Worm (Caenorhabditis elegans) whole organism, L4 larva: ENCODE results near the gene nhr-109.

ENCODE experiments used
- D1046.2 ChIP-seq: fragments of 200-800 bp; sonication (Bioruptor generic); IDR thresholded peaks from 2 replicates; pipeline ENCODE4 v1.3.6; 2022; ENCODE audit warnings: missing genetic modification characterization, missing compliant biosample characterization
- F37D6.2 ChIP-seq: sonication (generic microtip); optimal IDR thresholded peaks from 2 replicates; lab custom pipeline; 2016; ENCODE audit warnings: mild to moderate bottlenecking, missing genetic modification characterization, missing compliant biosample characterization
- F44E2.7 ChIP-seq: fragments of 200-800 bp; sonication (Bioruptor generic); IDR thresholded peaks from 2 replicates; pipeline ENCODE4 v2.1.2; 2022; ENCODE audit warnings: missing genetic modification characterization, missing compliant biosample characterization
- F49E8.2 ChIP-seq: sonication (generic microtip); optimal IDR thresholded peaks from 2 replicates; lab custom pipeline; 2016; ENCODE audit warnings: missing compliant biosample characterization, mild to moderate bottlenecking, missing genetic modification characterization, borderline replicate concordance
- R02D3.7 ChIP-seq: fragments of 150-350 bp; sonication (generic microtip); optimal IDR thresholded peaks from 3 replicates; lab custom pipeline; 2014; ENCODE audit warnings: missing biosample characterization, missing genetic modification characterization
- T20F7.1 ChIP-seq: fragments of 200-800 bp; sonication (Bioruptor generic); optimal IDR thresholded peaks from 2 replicates; lab custom pipeline; 2018; ENCODE audit warnings: mild to moderate bottlenecking, missing genetic modification characterization, missing compliant biosample characterization
- Y48G9A.11 ChIP-seq: fragments of 200-800 bp; sonication (Bioruptor generic); IDR thresholded peaks from 2 replicates; pipeline ENCODE4 v1.3.6; 2022; ENCODE audit warnings: missing genetic modification reagents, missing genetic modification characterization, missing compliant biosample characterization
- Y5F2A.4 ChIP-seq: fragments of 200-800 bp; sonication (Bioruptor generic); optimal IDR thresholded peaks from 2 replicates; lab custom pipeline; 2018; ENCODE audit warnings: mild to moderate bottlenecking, missing genetic modification characterization, missing compliant biosample characterization
- ZK337.2 ChIP-seq: fragments of 200-800 bp; sonication (Bioruptor generic); IDR thresholded peaks from 2 replicates; pipeline ENCODE4 v1.3.6; 2022; ENCODE audit warnings: missing genetic modification reagents, missing genetic modification characterization, missing compliant biosample characterization
- aha-1 ChIP-seq: fragments of 150-350 bp; peaks from one replicate; lab custom pipeline; 2014; ENCODE audit warnings: missing biosample characterization, missing genetic modification characterization
- ama-1 ChIP-seq: fragments of 150-350 bp; optimal IDR thresholded peaks from 2 replicates; lab custom pipeline; 2014; ENCODE audit warnings: inconsistent platforms, mixed read lengths
- arid-1 ChIP-seq: fragments of 200-800 bp; sonication (Bioruptor generic); conservative IDR thresholded peaks from 2 replicates; pipeline ENCODE4 v1.3.6; 2022; ENCODE audit warnings: missing genetic modification reagents, missing genetic modification characterization, missing compliant biosample characterization
- ceh-44 ChIP-seq: fragments of 200-800 bp; sonication (Bioruptor generic); IDR thresholded peaks from 2 replicates; pipeline ENCODE4 v1.3.6; 2022; ENCODE audit warnings: missing genetic modification reagents, missing genetic modification characterization, missing compliant biosample characterization
- daf-16 ChIP-seq, 3 experiments: sonication (generic microtip); optimal IDR thresholded peaks; 2 replicates each; lab custom pipeline; 2016 to 2017; ENCODE audit warnings: missing genetic modification characterization in 3 of 3, missing genetic modification reagents in 3 of 3, mild to moderate bottlenecking in 2 of 3, missing compliant biosample characterization in 2 of 3, missing biosample characterization in 1 of 3, moderate library complexity in 1 of 3
- dmd-6 ChIP-seq: fragments of 200-800 bp; sonication (Bioruptor generic); IDR thresholded peaks from 2 replicates; pipeline ENCODE4 v1.3.6; 2022; ENCODE audit warnings: missing genetic modification reagents, missing genetic modification characterization, missing compliant biosample characterization
- dmd-8 ChIP-seq: fragments of 200-800 bp; sonication (Bioruptor generic); IDR thresholded peaks from 2 replicates; pipeline ENCODE4 v1.3.6; 2022; ENCODE audit warnings: missing genetic modification characterization, missing compliant biosample characterization
- dmd-9 ChIP-seq: fragments of 200-800 bp; sonication (Bioruptor generic); IDR thresholded peaks from 2 replicates; pipeline ENCODE4 v1.3.6; 2022; ENCODE audit warnings: missing genetic modification reagents, missing genetic modification characterization, missing compliant biosample characterization
- dpl-1 ChIP-seq: fragments of 150-350 bp; optimal IDR thresholded peaks from 2 replicates; lab custom pipeline; 2014; ENCODE audit warnings: missing biosample characterization, missing genetic modification reagents, missing genetic modification characterization
- dve-1 ChIP-seq: sonication (generic microtip); optimal IDR thresholded peaks from 2 replicates; lab custom pipeline; 2017; ENCODE audit warnings: antibody characterized with exemption, mild to moderate bottlenecking, missing genetic modification characterization, missing compliant biosample characterization; ENCODE audit not compliant: insufficient read depth
- egl-27 ChIP-seq: sonication (generic microtip); optimal IDR thresholded peaks from 3 replicates; lab custom pipeline; 2017; ENCODE audit warnings: missing biosample characterization, missing genetic modification reagents, missing genetic modification characterization
- hlh-11 ChIP-seq: fragments of 200-800 bp; sonication (Bioruptor generic); optimal IDR thresholded peaks from 2 replicates; lab custom pipeline; 2018; ENCODE audit warnings: mild to moderate bottlenecking, missing genetic modification characterization, missing compliant biosample characterization
- hlh-30 ChIP-seq: sonication (generic microtip); optimal IDR thresholded peaks from 2 replicates; lab custom pipeline; 2017; ENCODE audit warnings: antibody characterized with exemption, mild to moderate bottlenecking, missing genetic modification characterization, missing compliant biosample characterization; ENCODE audit not compliant: insufficient read depth
- hmg-1.1 ChIP-seq: fragments of 200-800 bp; sonication (Bioruptor generic); IDR thresholded peaks from 2 replicates; pipeline ENCODE4 v1.3.6; 2022; ENCODE audit warnings: missing genetic modification reagents, missing genetic modification characterization, missing compliant biosample characterization
- lin-1 ChIP-seq: fragments of 200-800 bp; sonication (Bioruptor generic); IDR thresholded peaks from 2 replicates; pipeline ENCODE4 v1.3.6; 2022; ENCODE audit warnings: missing genetic modification reagents, missing genetic modification characterization, missing compliant biosample characterization
- lir-3 ChIP-seq: sonication (generic microtip); optimal IDR thresholded peaks from 2 replicates; lab custom pipeline; 2016; ENCODE audit warnings: mild to moderate bottlenecking, missing genetic modification characterization, missing compliant biosample characterization
- lsy-2 ChIP-seq, 2 experiments: fragments of 150-350 bp in 1 of 2; sonication (generic microtip) in 1 of 2; optimal IDR thresholded peaks; 2 replicates each; lab custom pipeline; 2014 to 2017; ENCODE audit warnings: missing biosample characterization in 2 of 2, missing genetic modification characterization in 2 of 2
- mdt-29 ChIP-seq: fragments of 200-800 bp; sonication (Bioruptor generic); IDR thresholded peaks from 2 replicates; pipeline ENCODE4 v1.3.6; 2022; ENCODE audit warnings: missing genetic modification reagents, missing genetic modification characterization, missing compliant biosample characterization
- mep-1 ChIP-seq: fragments of 150-350 bp; sonication (generic microtip); optimal IDR thresholded peaks from 3 replicates; lab custom pipeline; 2014; ENCODE audit warnings: missing biosample characterization, missing genetic modification characterization
- mes-2 ChIP-seq: sonication (generic microtip); optimal IDR thresholded peaks from 2 replicates; lab custom pipeline; 2016; ENCODE audit warnings: missing genotype, mild to moderate bottlenecking, missing genetic modification characterization, missing compliant biosample characterization; ENCODE audit not compliant: poor library complexity, severe bottlenecking
- mxl-2 ChIP-seq: fragments of 200-800 bp; sonication (Bioruptor generic); conservative IDR thresholded peaks from 2 replicates; pipeline ENCODE4 v1.3.6; 2022; ENCODE audit warnings: missing genetic modification reagents, missing genetic modification characterization, missing compliant biosample characterization
- mxl-3 ChIP-seq: fragments of 200-800 bp; sonication (Bioruptor generic); optimal IDR thresholded peaks from 2 replicates; lab custom pipeline; 2018; ENCODE audit warnings: mild to moderate bottlenecking, missing genetic modification characterization, missing compliant biosample characterization
- nhr-237 ChIP-seq: sonication (generic microtip); optimal IDR thresholded peaks from 2 replicates; lab custom pipeline; 2017; ENCODE audit warnings: missing biosample characterization, missing genetic modification characterization
- nhr-25 ChIP-seq: sonication (generic microtip); optimal IDR thresholded peaks from 2 replicates; lab custom pipeline; 2017; ENCODE audit warnings: missing genetic modification characterization, mild to moderate bottlenecking, missing compliant biosample characterization, antibody characterized with exemption, moderate library complexity, borderline replicate concordance; ENCODE audit not compliant: insufficient read depth
- nhr-41 ChIP-seq: fragments of 200-800 bp; sonication (Bioruptor generic); IDR thresholded peaks from 2 replicates; pipeline ENCODE4 v1.3.6; 2022; ENCODE audit warnings: missing genetic modification reagents, missing genetic modification characterization, missing compliant biosample characterization
- nhr-48 ChIP-seq: sonication (generic microtip); optimal IDR thresholded peaks from 2 replicates; lab custom pipeline; 2016; ENCODE audit warnings: mild to moderate bottlenecking, missing genetic modification characterization, missing compliant biosample characterization
- nhr-77 ChIP-seq: fragments of 150-350 bp; optimal IDR thresholded peaks from 2 replicates; lab custom pipeline; 2014; ENCODE audit warnings: missing biosample characterization, missing genetic modification characterization
- sdz-12 ChIP-seq: fragments of 200-800 bp; sonication (Bioruptor generic); optimal IDR thresholded peaks from 2 replicates; lab custom pipeline; 2018; ENCODE audit warnings: mild to moderate bottlenecking, missing genetic modification characterization, missing compliant biosample characterization
- set-16 ChIP-seq: fragments of 200-800 bp; sonication (Bioruptor generic); IDR thresholded peaks from 2 replicates; pipeline ENCODE4 v1.3.6; 2022; ENCODE audit warnings: missing genetic modification reagents, missing genetic modification characterization, missing compliant biosample characterization
- snpc-1.2 ChIP-seq: fragments of 200-800 bp; sonication (Bioruptor generic); IDR thresholded peaks from 2 replicates; pipeline ENCODE4 v1.3.6; 2022; ENCODE audit warnings: missing genetic modification reagents, missing genetic modification characterization, missing compliant biosample characterization
- tag-97 ChIP-seq: fragments of 200-800 bp; sonication (Bioruptor generic); IDR thresholded peaks from 2 replicates; pipeline ENCODE4 v1.3.6; 2022; ENCODE audit warnings: missing genetic modification characterization, missing compliant biosample characterization
- unc-130 ChIP-seq: sonication (generic microtip); optimal IDR thresholded peaks from 2 replicates; lab custom pipeline; 2016; ENCODE audit warnings: missing genetic modification reagents, missing genetic modification characterization, missing compliant biosample characterization
- unc-62 ChIP-seq, 3 experiments: fragments of 150-350 bp in 1 of 3; sonication (generic microtip); optimal IDR thresholded peaks in 2 of 3; peaks in 1 of 3; 1 replicate in 1 of 3; 2 replicates in 2 of 3; lab custom pipeline; 2014 to 2017; ENCODE audit warnings: missing biosample characterization in 3 of 3, missing genetic modification characterization in 3 of 3, missing genetic modification reagents in 3 of 3, missing genotype in 1 of 3
- zag-1 ChIP-seq: fragments of 150-350 bp; optimal IDR thresholded peaks from 2 replicates; lab custom pipeline; 2014; ENCODE audit warnings: missing biosample characterization, missing genetic modification characterization
- zip-2 ChIP-seq: fragments of 150-350 bp; optimal IDR thresholded peaks from 2 replicates; lab custom pipeline; 2014; ENCODE audit warnings: missing biosample characterization, missing genetic modification characterization

The nhr-109 gene

ce11 chrII:4462842-4463241, 29.7 kb downstream of the nhr-109 start:
- TF ChIP-seq nhr-77 (tag; lab: Kevin White, UChicago) (no peak), dve-1 (tag; lab: Kevin White, UChicago) (no peak), hlh-30 (tag; lab: Kevin White, UChicago) (no peak), mxl-2 (GFP tag; lab: Robert Waterston, UW) (no peak), F37D6.2 (tag; lab: Kevin White, UChicago) (no peak), F49E8.2 (tag; lab: Kevin White, UChicago) (no peak), ama-1 (lab: Kevin White, UChicago) (no peak), mxl-3 (no peak), dpl-1 (GFP tag; lab: Kevin White, UChicago) (no peak), lir-3 (tag; lab: Kevin White, UChicago) (no peak), zag-1 (no peak), F44E2.7 (GFP tag; lab: Robert Waterston, UW) (no peak), unc-62 (GFP tag; optimal IDR thresholded peaks at IDR 0.05 in 1 of 2; lab: Kevin White, UChicago) (peak in 1 of 2 experiments; percentile 46), unc-62 (tag; optimal IDR thresholded peaks at IDR 0.05; lab: Kevin White, UChicago) (no peak), aha-1 (tag; lab: Kevin White, UChicago) (peak; percentile 94)

ce11 chrII:4467869-4468268, 34.7 kb downstream of the nhr-109 start, which contains the start of gene W06B4.2:
W06B4.2 (plus strand) TSS chrII:4468169.
- TF ChIP-seq ceh-44 (GFP tag; lab: Robert Waterston, UW) (no peak), nhr-237 (tag; lab: Kevin White, UChicago) (no peak), mxl-3 (no peak), arid-1 (GFP tag; lab: Robert Waterston, UW) (no peak)

- no peak for TF ChIP-seq sdz-12 (GFP tag; lab: Kevin White, UChicago)
- TF ChIP-seq R02D3.7 = no peak
- TF ChIP-seq lin-1 (GFP tag; lab: Robert Waterston, UW) = no peak
- TF ChIP-seq F37D6.2 (tag; lab: Kevin White, UChicago) = no peak
- TF ChIP-seq snpc-1.2 (GFP tag; lab: Robert Waterston, UW) = no peak
- TF ChIP-seq dmd-6 (GFP tag; lab: Robert Waterston, UW) = peak; percentile 54; the same call in 1 of the 2 replicates
- TF ChIP-seq F49E8.2 (tag; lab: Kevin White, UChicago) = no peak
- no peak for TF ChIP-seq T20F7.1 (GFP tag; lab: Kevin White, UChicago)
- TF ChIP-seq lsy-2 (tag; optimal IDR thresholded peaks at IDR 0.05; lab: Kevin White, UChicago) = no peak
- no peak for TF ChIP-seq Y5F2A.4 (GFP tag; lab: Kevin White, UChicago)
- TF ChIP-seq unc-62 (GFP tag; optimal IDR thresholded peaks at IDR 0.05 in 1 of 2; lab: Kevin White, UChicago) = no peak
- no peak for TF ChIP-seq unc-62 (tag; optimal IDR thresholded peaks at IDR 0.05; lab: Kevin White, UChicago)
- no peak for TF ChIP-seq nhr-25 (tag; lab: Kevin White, UChicago)
- TF ChIP-seq nhr-41 = no peak
- TF ChIP-seq hmg-1.1 = no peak
- no peak for TF ChIP-seq D1046.2
- no peak for TF ChIP-seq mep-1
- TF ChIP-seq Y48G9A.11 (GFP tag; lab: Robert Waterston, UW) = no peak
- no peak for TF ChIP-seq dmd-8
- TF ChIP-seq arid-1 (GFP tag; lab: Robert Waterston, UW) = no peak
- TF ChIP-seq lir-3 (tag; lab: Kevin White, UChicago) = no peak
- no peak for TF ChIP-seq nhr-48 (tag; lab: Kevin White, UChicago)
- TF ChIP-seq hlh-30 (tag; lab: Kevin White, UChicago) = peak; percentile 23
- TF ChIP-seq unc-130 (GFP tag; lab: Kevin White, UChicago) = no peak
- TF ChIP-seq F44E2.7 (GFP tag; lab: Robert Waterston, UW) = no peak
- no peak for TF ChIP-seq mdt-29 (GFP tag; lab: Robert Waterston, UW)
- peak; percentile 31 for TF ChIP-seq mes-2 (tag; lab: Kevin White, UChicago)
- no peak for TF ChIP-seq daf-16 (GFP tag; optimal IDR thresholded peaks at IDR 0.05; lab: Kevin White, UChicago)
- peak; percentile 57 for TF ChIP-seq daf-16 (tag; optimal IDR thresholded peaks at IDR 0.05; lab: Kevin White, UChicago)
- no peak for TF ChIP-seq set-16
- no peak for TF ChIP-seq tag-97
- TF ChIP-seq dmd-9 (GFP tag; lab: Robert Waterston, UW) = no peak
- no peak for TF ChIP-seq egl-27 (tag; lab: Kevin White, UChicago)
- no peak for TF ChIP-seq ZK337.2 (GFP tag; lab: Robert Waterston, UW)
- no peak for TF ChIP-seq zip-2 (tag; lab: Kevin White, UChicago)
- peak; percentile 53 for TF ChIP-seq hlh-11
Observed at ce11 chrII:4468897-4469459, 35.8 kb downstream of the nhr-109 start.
